Worm (Caenorhabditis elegans) whole organism, mixed stage, embryonic: ENCODE results near the gene dao-4.

ENCODE experiments used
- M03D4.4 ChIP-seq: sonication (generic microtip); optimal IDR thresholded peaks from 2 replicates; lab custom pipeline; 2017; ENCODE audit warnings: mild to moderate bottlenecking, missing genetic modification characterization, missing compliant biosample characterization
- blmp-1 ChIP-seq: fragments of 150-350 bp; optimal IDR thresholded peaks from 2 replicates; lab custom pipeline; 2014; ENCODE audit warnings: missing biosample characterization, missing genetic modification characterization
- ceh-39 ChIP-seq: fragments of 150-350 bp; optimal IDR thresholded peaks from 2 replicates; lab custom pipeline; 2014; ENCODE audit warnings: missing biosample characterization, missing genetic modification characterization
- ceh-43 ChIP-seq: fragments of 200-800 bp; sonication (Bioruptor generic); optimal IDR thresholded peaks from 2 replicates; lab custom pipeline; 2018; ENCODE audit warnings: mild to moderate bottlenecking, missing genetic modification characterization, moderate library complexity, missing compliant biosample characterization
- ceh-83 ChIP-seq: fragments of 200-800 bp; sonication (Bioruptor generic); optimal IDR thresholded peaks from 2 replicates; lab custom pipeline; 2018; ENCODE audit warnings: mild to moderate bottlenecking, missing genetic modification characterization, missing compliant biosample characterization
- ces-1 ChIP-seq: fragments of 150-350 bp; optimal IDR thresholded peaks from 2 replicates; lab custom pipeline; 2014; ENCODE audit warnings: missing biosample characterization, missing genetic modification reagents, missing genetic modification characterization
- cnd-1 ChIP-seq: fragments of 200-800 bp; sonication (Bioruptor generic); optimal IDR thresholded peaks from 2 replicates; lab custom pipeline; 2018; ENCODE audit warnings: mild to moderate bottlenecking, missing genetic modification characterization, missing compliant biosample characterization
- drap-1 ChIP-seq: fragments of 200-800 bp; sonication (Bioruptor generic); optimal IDR thresholded peaks from 3 replicates; lab custom pipeline; 2018; ENCODE audit warnings: mild to moderate bottlenecking, missing genetic modification characterization, missing compliant biosample characterization
- elt-1 ChIP-seq: sonication (generic microtip); optimal IDR thresholded peaks from 2 replicates; lab custom pipeline; 2017; ENCODE audit warnings: missing genetic modification characterization, mild to moderate bottlenecking, missing compliant biosample characterization, antibody characterized with exemption, moderate library complexity, borderline replicate concordance; ENCODE audit not compliant: insufficient read depth
- elt-3 ChIP-seq: fragments of 150-350 bp; optimal IDR thresholded peaks from 2 replicates; lab custom pipeline; 2014; ENCODE audit warnings: missing biosample characterization, missing genetic modification characterization
- flh-1 ChIP-seq: fragments of 200-800 bp; sonication (Bioruptor generic); optimal IDR thresholded peaks from 2 replicates; lab custom pipeline; 2018; ENCODE audit warnings: mild to moderate bottlenecking, missing genetic modification characterization, moderate library complexity, missing compliant biosample characterization
- ham-2 ChIP-seq: fragments of 200-800 bp; sonication (Bioruptor generic); optimal IDR thresholded peaks from 2 replicates; lab custom pipeline; 2018; ENCODE audit warnings: mild to moderate bottlenecking, missing genetic modification characterization, missing compliant biosample characterization
- hlh-1 ChIP-seq: fragments of 150-350 bp; optimal IDR thresholded peaks from 2 replicates; lab custom pipeline; 2014; ENCODE audit warnings: missing biosample characterization, missing genetic modification reagents, missing genetic modification characterization
- lin-13 ChIP-seq: fragments of 150-350 bp; optimal IDR thresholded peaks from 2 replicates; lab custom pipeline; 2014; ENCODE audit warnings: missing biosample characterization, missing genetic modification characterization
- mab-5 ChIP-seq: fragments of 150-350 bp; optimal IDR thresholded peaks from 2 replicates; lab custom pipeline; 2014; ENCODE audit warnings: missing biosample characterization, missing genetic modification characterization
- mep-1 ChIP-seq: fragments of 150-350 bp; optimal IDR thresholded peaks from 2 replicates; lab custom pipeline; 2017; ENCODE audit warnings: missing biosample characterization, missing genetic modification reagents, missing genetic modification characterization, inconsistent platforms
- nhr-12 ChIP-seq: fragments of 150-350 bp; optimal IDR thresholded peaks from 2 replicates; lab custom pipeline; 2014; ENCODE audit warnings: missing biosample characterization, missing genetic modification characterization
- nhr-2 ChIP-seq: fragments of 150-350 bp; optimal IDR thresholded peaks from 2 replicates; lab custom pipeline; 2014; ENCODE audit warnings: missing biosample characterization, missing genetic modification characterization
- nhr-237 ChIP-seq: fragments of 150-350 bp; optimal IDR thresholded peaks from 2 replicates; lab custom pipeline; 2014; ENCODE audit warnings: missing biosample characterization, missing genetic modification characterization
- nhr-28 ChIP-seq: fragments of 150-350 bp; optimal IDR thresholded peaks from 2 replicates; lab custom pipeline; 2014; ENCODE audit warnings: missing biosample characterization, missing genetic modification characterization
- nhr-76 ChIP-seq: sonication (generic microtip); optimal IDR thresholded peaks from 2 replicates; lab custom pipeline; 2017; ENCODE audit warnings: missing biosample characterization, missing genetic modification characterization
- pha-4 ChIP-seq: fragments of 150-350 bp; optimal IDR thresholded peaks from 2 replicates; lab custom pipeline; 2018; ENCODE audit warnings: missing biosample characterization, missing genetic modification reagents, missing genetic modification characterization
- sem-2 ChIP-seq: fragments of 200-800 bp; sonication (Bioruptor generic); optimal IDR thresholded peaks from 2 replicates; lab custom pipeline; 2018; ENCODE audit warnings: mild to moderate bottlenecking, missing genetic modification characterization, missing compliant biosample characterization
- snpc-4 ChIP-seq: fragments of 150-350 bp; optimal IDR thresholded peaks from 2 replicates; lab custom pipeline; 2014; ENCODE audit warnings: missing biosample characterization, missing genetic modification characterization
- sptf-1 ChIP-seq: sonication (generic microtip); optimal IDR thresholded peaks from 2 replicates; lab custom pipeline; 2017; ENCODE audit warnings: mild to moderate bottlenecking, missing genetic modification characterization, moderate library complexity, missing compliant biosample characterization
- tbx-8 ChIP-seq: fragments of 200-800 bp; sonication (Bioruptor generic); optimal IDR thresholded peaks from 2 replicates; lab custom pipeline; 2018; ENCODE audit warnings: mild to moderate bottlenecking, missing genetic modification characterization, moderate library complexity, missing compliant biosample characterization
- unc-120 ChIP-seq: sonication (generic microtip); optimal IDR thresholded peaks from 2 replicates; lab custom pipeline; 2017; ENCODE audit warnings: missing genetic modification characterization, missing compliant biosample characterization; ENCODE audit not compliant: poor library complexity, severe bottlenecking
- unc-39 ChIP-seq: fragments of 150-350 bp; optimal IDR thresholded peaks from 2 replicates; lab custom pipeline; 2014; ENCODE audit warnings: missing biosample characterization, missing genetic modification characterization
- unc-62 ChIP-seq: fragments of 150-350 bp; optimal IDR thresholded peaks from 2 replicates; lab custom pipeline; 2014; ENCODE audit warnings: missing biosample characterization, missing genetic modification reagents, missing genetic modification characterization
- zip-8 ChIP-seq: fragments of 150-350 bp; optimal IDR thresholded peaks from 2 replicates; lab custom pipeline; 2014; ENCODE audit warnings: missing biosample characterization, missing genetic modification characterization

The dao-4 gene

ce11 chrX:10074988-10075387 is at the start of gene dao-4:
Gene dao-4, plus strand, starts transcription at chrX:10075288.
- TF ChIP-seq mab-5 (tag; lab: Kevin White, UChicago) (no peak), ham-2 (GFP tag; lab: Kevin White, UChicago) (no peak)

- TF ChIP-seq ces-1 (GFP tag; lab: Kevin White, UChicago) (peak; percentile 61), nhr-237 (tag; lab: Kevin White, UChicago) (no peak), elt-3 (tag; lab: Kevin White, UChicago) (no peak), unc-120 (tag; lab: Kevin White, UChicago) (peak; percentile 33), hlh-1 (tag; lab: Kevin White, UChicago) (peak; percentile 23)
These were observed 48.7 kb upstream of the dao-4 start for ce11 chrX:10026347-10026746.

DNA sequence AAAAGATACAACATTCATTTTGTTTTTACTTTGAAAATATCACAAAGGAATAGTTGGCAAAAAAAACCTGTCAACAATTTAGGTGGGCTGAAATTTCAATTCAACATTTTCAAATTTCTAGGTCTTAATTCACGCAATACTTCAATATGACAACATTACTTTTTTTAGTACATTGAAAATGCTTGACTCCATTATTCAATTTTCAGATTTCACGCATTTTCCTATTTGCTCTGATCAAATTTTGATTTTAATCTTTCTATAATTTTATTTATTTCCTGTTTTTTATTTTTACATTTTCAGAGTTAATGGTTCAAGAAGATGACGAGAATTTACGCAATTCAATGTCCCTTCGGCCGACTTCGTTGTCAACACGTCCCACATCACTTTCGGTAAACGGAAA is 47.5 kb upstream of the dao-4 start, which contains the start of gene mkk-4:
mkk-4 (plus strand) TSS at position 301 of the 400 bp plus-strand sequence.
- TF ChIP-seq tbx-8 (GFP tag; lab: Kevin White, UChicago) = no peak
- TF ChIP-seq ham-2 (GFP tag; lab: Kevin White, UChicago) = no peak
- no peak for TF ChIP-seq hlh-1 (tag; lab: Kevin White, UChicago)
- TF ChIP-seq pha-4 = no peak
- TF ChIP-seq blmp-1 (tag; lab: Kevin White, UChicago) = no peak
- no peak for TF ChIP-seq M03D4.4
- TF ChIP-seq drap-1 = no peak
- TF ChIP-seq snpc-4 (tag; lab: Kevin White, UChicago) = no peak
- TF ChIP-seq ceh-43 (GFP tag; lab: Kevin White, UChicago) = no peak
- no peak for TF ChIP-seq nhr-2 (tag; lab: Kevin White, UChicago)
- TF ChIP-seq nhr-237 (tag; lab: Kevin White, UChicago) = no peak
- no peak for TF ChIP-seq mep-1
- no peak for TF ChIP-seq cnd-1 (tag; lab: Kevin White, UChicago)
- no peak for TF ChIP-seq lin-13 (tag; lab: Kevin White, UChicago)
- no peak for TF ChIP-seq elt-1 (tag; lab: Kevin White, UChicago)
- TF ChIP-seq unc-120 (tag; lab: Kevin White, UChicago) = no peak
- no peak for TF ChIP-seq ceh-83 (GFP tag; lab: Kevin White, UChicago)
- no peak for TF ChIP-seq flh-1
- no peak for TF ChIP-seq ces-1 (GFP tag; lab: Kevin White, UChicago)

ce11 chrX:10030836-10031235 is 44.3 kb upstream of the dao-4 start, which contains the start of gene sek-6:
Gene sek-6, plus strand, starts transcription at chrX:10031150.
- TF ChIP-seq ceh-43 (GFP tag; lab: Kevin White, UChicago) (no peak), ceh-39 (no peak), flh-1 (no peak)

DNA sequence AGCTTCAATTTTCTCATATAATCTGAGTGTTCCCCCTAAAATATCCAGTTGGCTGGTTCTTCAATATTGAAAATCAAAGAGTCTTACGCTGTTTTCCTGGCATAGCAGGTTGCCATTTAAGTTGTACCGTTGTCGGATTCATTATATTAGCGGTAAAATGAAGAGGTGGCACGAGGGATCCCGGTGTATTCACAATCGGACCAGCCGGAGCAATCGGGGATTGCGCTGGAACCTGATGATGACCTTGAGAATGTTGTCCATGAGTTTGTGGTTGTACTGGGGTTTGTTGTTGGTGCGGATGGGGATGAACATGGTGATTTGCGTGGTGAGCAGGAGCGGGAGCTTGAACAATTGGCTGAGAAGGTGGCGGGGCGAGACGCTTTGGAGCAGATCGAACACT is 30.6 kb upstream of the dao-4 start:
- TF ChIP-seq elt-3 (tag; lab: Kevin White, UChicago) (no peak), unc-39 (no peak), tbx-8 (GFP tag; lab: Kevin White, UChicago) (no peak), drap-1 (no peak), nhr-2 (tag; lab: Kevin White, UChicago) (no peak), zip-8 (tag; lab: Kevin White, UChicago) (no peak), sptf-1 (tag; lab: Kevin White, UChicago) (no peak), ceh-43 (GFP tag; lab: Kevin White, UChicago) (no peak), nhr-12 (tag; lab: Kevin White, UChicago) (no peak)
- TF ChIP-seq, all 35 proteins: peak for 0

DNA sequence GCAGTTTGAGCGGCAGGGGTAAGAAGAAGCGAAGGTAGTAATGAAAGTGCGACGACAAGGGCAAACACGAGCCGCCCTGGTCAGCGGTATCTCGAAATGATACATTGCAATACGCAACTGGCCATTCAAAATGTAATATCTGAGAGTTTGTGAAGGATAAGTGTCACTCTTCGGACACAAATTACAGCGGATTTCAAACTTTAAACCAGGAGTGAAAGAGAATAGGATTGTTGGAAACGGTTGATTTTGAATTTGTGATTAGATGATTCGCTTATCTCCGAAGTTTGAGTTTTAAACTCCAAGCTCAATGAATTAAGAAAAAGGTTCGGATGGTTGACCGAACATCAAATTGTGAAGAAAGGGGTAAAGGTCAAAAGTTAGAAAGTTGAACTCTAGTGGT is 27.8 kb upstream of the dao-4 start, which contains the start of gene ZC374.2:
ZC374.2 (minus strand) TSS at position 101 of the 400 bp plus-strand sequence.
- peak; percentile 34 for TF ChIP-seq hlh-1 (tag; lab: Kevin White, UChicago)
- no peak for TF ChIP-seq nhr-76 (tag; lab: Kevin White, UChicago)
- TF ChIP-seq, all 35 proteins: peak for 1

- TF ChIP-seq ceh-39 = no peak
- no peak for TF ChIP-seq sem-2
- TF ChIP-seq nhr-28 (tag; lab: Kevin White, UChicago) = no peak
- no peak for TF ChIP-seq unc-62
- no peak for TF ChIP-seq elt-3 (tag; lab: Kevin White, UChicago)
- TF ChIP-seq hlh-1 (tag; lab: Kevin White, UChicago) = no peak
- TF ChIP-seq pha-4 = no peak
These were observed 25.9 kb upstream of the dao-4 start, which contains the start of gene gnrr-3 for ce11 chrX:10049160-10049559. Gene gnrr-3, plus strand, starts transcription at chrX:10049460.
